Fruit fly (Drosophila melanogaster): ENCODE measurements around the gene TwdlF.

Gene TwdlF

dm6 chr3R:4249947-4250346 is 3.1 kb downstream of the TwdlF start:
- TF ChIP-seq fru (GFP tag; optimal IDR thresholded peaks at IDR 0.05) (no peak), Vsx2 (GFP tag; optimal IDR thresholded peaks at IDR 0.05; ENCODE audit: partially characterized antibody) (no peak), brk (GFP tag; optimal IDR thresholded peaks at IDR 0.05) (no peak), foxo (GFP tag; optimal IDR thresholded peaks at IDR 0.05) (no peak), Jra (GFP tag; optimal IDR thresholded peaks at IDR 0.05) (no peak), woc (GFP tag; optimal IDR thresholded peaks at IDR 0.05) (no peak), Abd-B (GFP tag; optimal IDR thresholded peaks at IDR 0.05) (no peak), dsf (GFP tag; optimal IDR thresholded peaks at IDR 0.05; ENCODE audit: borderline replicate concordance) (no peak), Dfd (GFP tag; optimal IDR thresholded peaks at IDR 0.05) (no peak), usp (GFP tag; optimal IDR thresholded peaks at IDR 0.05) (no peak), psq (GFP tag; optimal IDR thresholded peaks at IDR 0.05) (no peak), OdsH (GFP tag; optimal IDR thresholded peaks at IDR 0.05) (no peak), N (GFP tag; optimal IDR thresholded peaks at IDR 0.05) (no peak), Mio (GFP tag; optimal IDR thresholded peaks at IDR 0.05) (no peak), rgr (GFP tag; optimal IDR thresholded peaks at IDR 0.05) (no peak)

DNA sequence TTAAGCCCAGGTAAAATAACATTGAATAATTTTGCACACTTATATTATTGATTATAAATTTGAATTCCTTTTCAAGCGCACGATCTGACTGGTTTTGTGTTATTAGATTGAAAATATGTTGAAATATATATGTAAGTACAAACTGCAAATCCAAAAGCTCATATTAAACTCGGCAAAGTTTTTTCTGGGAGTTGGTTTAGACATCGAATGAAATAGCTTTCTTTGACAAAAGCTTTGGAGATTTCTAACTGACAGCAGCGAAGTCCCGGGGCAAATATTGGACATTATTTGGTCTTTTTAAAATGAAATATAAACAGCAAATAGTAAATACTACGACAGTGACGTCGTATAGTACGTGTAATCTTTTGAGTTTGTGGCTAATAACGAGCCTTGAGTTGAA is 4.4 kb downstream of the TwdlF start, which contains the start of gene TwdlG:
TSS of gene TwdlG (minus strand) at position 101 of the 400 bp plus-strand sequence.
- no peak for TF ChIP-seq Mio (GFP tag; optimal IDR thresholded peaks at IDR 0.05)

- TF ChIP-seq Rel (GFP tag; optimal IDR thresholded peaks at IDR 0.05) (no peak), Rel (tag; optimal IDR thresholded peaks at IDR 0.05) (no peak), br (GFP tag; optimal IDR thresholded peaks at IDR 0.05) (no peak), rgr (GFP tag; optimal IDR thresholded peaks at IDR 0.05) (no peak), HLH106 (tag; optimal IDR thresholded peaks at IDR 0.05) (no peak)
Observed at dm6 chr3R:4252943-4253342, 6.1 kb downstream of the TwdlF start, which contains the start of gene CG14644. Gene CG14644 (minus strand): TSS chr3R:4253043.

DNA sequence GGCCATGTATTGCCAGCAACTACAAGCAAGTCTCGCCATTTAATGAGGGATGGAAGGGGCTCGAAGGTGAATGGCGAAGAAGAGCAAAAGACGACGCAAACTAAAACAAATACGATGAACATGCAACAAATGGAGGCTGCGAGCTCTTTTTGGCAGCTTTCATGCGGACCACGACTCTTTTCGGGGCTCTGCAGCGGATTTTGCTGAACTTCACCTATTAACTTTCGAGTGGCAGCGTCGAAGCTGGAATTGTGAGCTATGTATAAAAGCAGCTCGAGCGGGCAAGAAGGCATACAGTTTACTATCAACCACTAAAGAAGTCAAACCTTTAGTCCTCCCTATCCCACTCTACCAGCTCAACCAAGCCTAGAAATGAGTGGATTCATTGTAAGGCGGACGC is 7.6 kb downstream of the TwdlF start, which contains the start of gene TwdlV:
TSS of gene TwdlV (plus strand) at position 301 of the 400 bp plus-strand sequence.
- TF ChIP-seq pan (optimal IDR thresholded peaks at IDR 0.05), result no peak
- TF ChIP-seq dsf (GFP tag; optimal IDR thresholded peaks at IDR 0.05; ENCODE audit: borderline replicate concordance), result no peak
- no peak for TF ChIP-seq Abd-B (GFP tag; optimal IDR thresholded peaks at IDR 0.05)
- TF ChIP-seq CG9705 (GFP tag; optimal IDR thresholded peaks at IDR 0.05), result no peak
- TF ChIP-seq HLH106 (tag; optimal IDR thresholded peaks at IDR 0.05), result no peak
- TF ChIP-seq rgr (GFP tag; optimal IDR thresholded peaks at IDR 0.05), result no peak
- no peak for TF ChIP-seq Sp1 (GFP tag; optimal IDR thresholded peaks at IDR 0.05)
- TF ChIP-seq dl (GFP tag; optimal IDR thresholded peaks at IDR 0.05; ENCODE audit: insufficient read depth in 1 of 2, partially characterized antibody in 2 of 2), result no peak
- TF ChIP-seq woc (GFP tag; optimal IDR thresholded peaks at IDR 0.05), result no peak
- TF ChIP-seq jim (GFP tag; optimal IDR thresholded peaks at IDR 0.05), result no peak
- no peak for TF ChIP-seq Hr78 (GFP tag; optimal IDR thresholded peaks at IDR 0.05)
- no peak for TF ChIP-seq Rel (GFP tag; optimal IDR thresholded peaks at IDR 0.05)
- TF ChIP-seq Rel (tag; optimal IDR thresholded peaks at IDR 0.05), result no peak
- TF ChIP-seq GATAd (GFP tag; optimal IDR thresholded peaks at IDR 0.05), result no peak
- TF ChIP-seq ey (GFP tag; optimal IDR thresholded peaks at IDR 0.05), result no peak
- no peak for TF ChIP-seq brk (GFP tag; optimal IDR thresholded peaks at IDR 0.05)
- TF ChIP-seq tai (GFP tag; optimal IDR thresholded peaks at IDR 0.05), result no peak
- TF ChIP-seq N (GFP tag; optimal IDR thresholded peaks at IDR 0.05), result no peak
- TF ChIP-seq h (GFP tag; optimal IDR thresholded peaks at IDR 0.05), result no peak
- no peak for TF ChIP-seq foxo (GFP tag; optimal IDR thresholded peaks at IDR 0.05)

DNA sequence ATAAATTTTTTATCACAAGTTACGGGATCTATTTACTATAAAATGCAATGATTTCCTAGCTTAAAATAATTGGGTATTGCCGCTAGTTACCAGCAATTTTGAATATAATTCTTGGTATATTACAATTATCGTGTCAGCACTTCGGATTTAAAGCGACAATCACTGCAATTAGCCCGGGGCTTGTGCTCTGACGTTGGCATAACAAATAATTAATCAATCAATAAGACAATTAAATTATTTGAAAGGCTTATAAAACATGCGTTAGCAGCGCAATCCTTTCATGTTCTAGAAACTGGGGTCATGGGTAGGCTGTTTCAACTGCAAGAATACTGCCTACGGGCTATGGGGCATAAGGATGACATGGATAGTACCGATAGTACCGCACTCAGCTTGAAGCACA is 9.9 kb downstream of the TwdlF start, which contains the start of gene Or82a:
TSS of gene Or82a (plus strand) at position 301 of the 400 bp plus-strand sequence.
- TF ChIP-seq Jra (GFP tag; optimal IDR thresholded peaks at IDR 0.05) (no peak), h (GFP tag; optimal IDR thresholded peaks at IDR 0.05) (no peak), jim (GFP tag; optimal IDR thresholded peaks at IDR 0.05) (no peak), Rel (GFP tag; optimal IDR thresholded peaks at IDR 0.05) (no peak), Rel (tag; optimal IDR thresholded peaks at IDR 0.05) (no peak), CrebA (GFP tag; optimal IDR thresholded peaks at IDR 0.05; ENCODE audit: borderline replicate concordance) (no peak), Hnf4 (GFP tag; optimal IDR thresholded peaks at IDR 0.05) (no peak), br (GFP tag; optimal IDR thresholded peaks at IDR 0.05) (no peak), pan (optimal IDR thresholded peaks at IDR 0.05) (no peak), sv (GFP tag; optimal IDR thresholded peaks at IDR 0.05) (no peak), HLH106 (tag; optimal IDR thresholded peaks at IDR 0.05) (no peak), sage (GFP tag; optimal IDR thresholded peaks at IDR 0.05) (no peak), fru (GFP tag; optimal IDR thresholded peaks at IDR 0.05) (no peak), Vsx2 (GFP tag; optimal IDR thresholded peaks at IDR 0.05; ENCODE audit: partially characterized antibody) (no peak), Myc (optimal IDR thresholded peaks at IDR 0.05) (no peak), tai (GFP tag; optimal IDR thresholded peaks at IDR 0.05) (no peak), Dif (GFP tag; optimal IDR thresholded peaks at IDR 0.05; ENCODE audit: partially characterized antibody) (no peak), Sp1 (GFP tag; optimal IDR thresholded peaks at IDR 0.05) (no peak), Mio (GFP tag; optimal IDR thresholded peaks at IDR 0.05) (no peak), dmrt93B (GFP tag; optimal IDR thresholded peaks at IDR 0.05) (no peak), woc (GFP tag; optimal IDR thresholded peaks at IDR 0.05) (no peak)
